Worm (Caenorhabditis elegans): ENCODE measurements around the gene C04A11.1.

- TF ChIP-seq tab-1 (GFP tag; IDR thresholded peaks at IDR 0.05) = no peak
- TF ChIP-seq med-1 (GFP tag; optimal IDR thresholded peaks at IDR 0.05; ENCODE audit: insufficient read depth) = no peak
- TF ChIP-seq ztf-23 (GFP tag; IDR thresholded peaks at IDR 0.05) = no peak
- TF ChIP-seq klf-2 (GFP tag; conservative IDR thresholded peaks at IDR 0.05) = no peak
- TF ChIP-seq flt-1 (GFP tag; IDR thresholded peaks at IDR 0.05) = no peak
- no peak for TF ChIP-seq cog-1 (tag; optimal IDR thresholded peaks at IDR 0.05)
- no peak for TF ChIP-seq T22C8.4 (GFP tag; IDR thresholded peaks at IDR 0.05)
Observed at ce11 chrX:13654276-13654675, 6.0 kb upstream of the C04A11.1 start.

Measured in whole organism, midembryonic.